Worm (Caenorhabditis elegans) whole organism, late embryonic: ENCODE data around the gene Y45G5AM.3.

Experiments used
- ahr-1 ChIP-seq: sonication (generic microtip); optimal IDR thresholded peaks from 2 replicates; lab custom pipeline; 2016; ENCODE audit warnings: missing genetic modification characterization, missing compliant biosample characterization
- ceh-18 ChIP-seq: sonication (generic microtip); optimal IDR thresholded peaks from 2 replicates; lab custom pipeline; 2016; ENCODE audit warnings: missing genetic modification characterization, missing compliant biosample characterization
- ceh-34 ChIP-seq: sonication (generic microtip); optimal IDR thresholded peaks from 2 replicates; lab custom pipeline; 2016; ENCODE audit warnings: mild to moderate bottlenecking, missing genetic modification characterization, missing compliant biosample characterization
- ceh-48 ChIP-seq: sonication (generic microtip); optimal IDR thresholded peaks from 2 replicates; lab custom pipeline; 2016; ENCODE audit warnings: missing genetic modification characterization, inconsistent platforms, missing compliant biosample characterization
- ets-4 ChIP-seq: sonication (generic microtip); optimal IDR thresholded peaks from 2 replicates; lab custom pipeline; 2016; ENCODE audit warnings: missing genetic modification characterization, missing compliant biosample characterization
- hlh-13 ChIP-seq: fragments of 200-800 bp; sonication (Bioruptor generic); optimal IDR thresholded peaks from 2 replicates; lab custom pipeline; 2018; ENCODE audit warnings: mild to moderate bottlenecking, missing genetic modification characterization, missing compliant biosample characterization
- hlh-8 ChIP-seq: sonication (generic microtip); optimal IDR thresholded peaks from 2 replicates; lab custom pipeline; 2016; ENCODE audit warnings: missing genotype, missing genetic modification characterization, missing compliant biosample characterization
- nhr-11 ChIP-seq: fragments of 150-350 bp; optimal IDR thresholded peaks from 2 replicates; lab custom pipeline; 2014; ENCODE audit warnings: missing biosample characterization, missing genetic modification characterization
- pag-3 ChIP-seq: sonication (generic microtip); optimal IDR thresholded peaks from 2 replicates; lab custom pipeline; 2016; ENCODE audit warnings: missing compliant biosample characterization, missing genetic modification characterization, borderline replicate concordance
- pha-4 ChIP-seq: fragments of 150-350 bp; optimal IDR thresholded peaks from 2 replicates; lab custom pipeline; 2018; ENCODE audit warnings: missing biosample characterization, missing genetic modification reagents, missing genetic modification characterization
- ttx-3 ChIP-seq: sonication (generic microtip); optimal IDR thresholded peaks from 2 replicates; lab custom pipeline; 2016; ENCODE audit warnings: missing genetic modification reagents, missing genetic modification characterization, missing compliant biosample characterization
- ztf-16 ChIP-seq: sonication (generic microtip); optimal IDR thresholded peaks from 2 replicates; lab custom pipeline; 2017; ENCODE audit warnings: missing genetic modification characterization, missing compliant biosample characterization

DNA sequence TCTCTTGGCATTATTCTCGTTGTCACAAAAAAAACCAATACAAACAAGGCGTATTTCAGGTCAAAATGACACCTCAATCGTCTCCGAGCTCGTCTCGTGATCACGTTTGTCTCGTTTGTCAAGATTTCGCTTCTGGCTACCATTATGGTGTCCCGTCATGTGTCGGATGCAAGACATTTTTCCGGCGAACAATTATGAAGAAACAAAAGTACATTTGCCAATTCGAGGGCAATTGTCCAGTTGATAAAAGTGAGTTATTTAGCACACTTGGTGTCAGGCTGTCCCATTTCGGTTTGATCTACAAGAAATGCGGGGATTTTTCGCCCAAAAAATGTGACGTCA is 22.8 kb downstream of the Y45G5AM.3 start, which contains the start of gene nhr-114:
- TF ChIP-seq ceh-34 (no peak), hlh-8 (tag; lab: Kevin White, UChicago) (no peak), pag-3 (tag; lab: Kevin White, UChicago) (no peak), ceh-48 (tag; lab: Kevin White, UChicago) (no peak), pha-4 (tag; lab: Kevin White, UChicago) (no peak), ztf-16 (tag; lab: Kevin White, UChicago) (no peak), nhr-11 (no peak), ets-4 (tag; lab: Kevin White, UChicago) (no peak), ttx-3 (tag; lab: Kevin White, UChicago) (no peak), ceh-18 (no peak), ahr-1 (tag; lab: Kevin White, UChicago) (no peak), hlh-13 (GFP tag; lab: Kevin White, UChicago) (no peak)
